Worm (Caenorhabditis elegans): ENCODE data around the gene sri-36.
"Not testable (repeated sequence)": the region's sequence is repeated elsewhere in the genome, so short reads cannot be mapped to it uniquely, and the experiment has no call there.

ce11 chrII:2619148-2619547, 33.8 kb upstream of the sri-36 start, which contains the start of gene msrp-6:
- not testable (repeated sequence) for TF ChIP-seq snpc-4, egl-27 (tag; optimal IDR thresholded peaks at IDR 0.05)
